Fruit fly (Drosophila melanogaster): ENCODE data around the gene neur.

neur gene

dm6 chr3R:9053021-9053420, 13.8 kb upstream of the neur start:
- TF ChIP-seq dsf (GFP tag; optimal IDR thresholded peaks at IDR 0.05; ENCODE audit: borderline replicate concordance) (no peak), Dif (GFP tag; optimal IDR thresholded peaks at IDR 0.05; ENCODE audit: partially characterized antibody) (peak; percentile 95), brk (GFP tag; optimal IDR thresholded peaks at IDR 0.05) (no peak), lola (GFP tag; optimal IDR thresholded peaks at IDR 0.05) (no peak), Hr83 (GFP tag; optimal IDR thresholded peaks at IDR 0.05; ENCODE audit: poor library complexity, severe bottlenecking) (peak; percentile 85), Hnf4 (GFP tag; optimal IDR thresholded peaks at IDR 0.05) (peak; percentile 67), dmrt93B (GFP tag; optimal IDR thresholded peaks at IDR 0.05) (no peak), psq (GFP tag; optimal IDR thresholded peaks at IDR 0.05) (peak; percentile 69), OdsH (GFP tag; optimal IDR thresholded peaks at IDR 0.05) (peak; percentile 65), Sp1 (GFP tag; optimal IDR thresholded peaks at IDR 0.05) (peak; percentile 72), Hr78 (GFP tag; optimal IDR thresholded peaks at IDR 0.05) (no peak), Mio (GFP tag; optimal IDR thresholded peaks at IDR 0.05) (no peak), sv (GFP tag; optimal IDR thresholded peaks at IDR 0.05) (peak; percentile 37), Rel (GFP tag; optimal IDR thresholded peaks at IDR 0.05) (no peak), Rel (tag; optimal IDR thresholded peaks at IDR 0.05) (no peak), dl (GFP tag; optimal IDR thresholded peaks at IDR 0.05; ENCODE audit: insufficient read depth in 1 of 2, partially characterized antibody in 2 of 2) (peak; percentile 53 to 90), fru (GFP tag; optimal IDR thresholded peaks at IDR 0.05) (peak; percentile 87), CrebA (GFP tag; optimal IDR thresholded peaks at IDR 0.05; ENCODE audit: borderline replicate concordance) (no peak), woc (GFP tag; optimal IDR thresholded peaks at IDR 0.05) (peak; percentile 71), rgr (GFP tag; optimal IDR thresholded peaks at IDR 0.05) (peak; percentile 79), Myc (optimal IDR thresholded peaks at IDR 0.05) (peak; percentile 59), Dfd (GFP tag; optimal IDR thresholded peaks at IDR 0.05) (no peak), HLH106 (tag; optimal IDR thresholded peaks at IDR 0.05) (peak; percentile 56), h (GFP tag; optimal IDR thresholded peaks at IDR 0.05) (peak; percentile 96), CG32264 (GFP tag; optimal IDR thresholded peaks at IDR 0.05) (no peak), foxo (GFP tag; optimal IDR thresholded peaks at IDR 0.05) (peak; percentile 10 to 77), Jra (GFP tag; optimal IDR thresholded peaks at IDR 0.05) (peak; percentile 82), jim (GFP tag; optimal IDR thresholded peaks at IDR 0.05) (peak; percentile 81), usp (GFP tag; optimal IDR thresholded peaks at IDR 0.05) (no peak), br (GFP tag; optimal IDR thresholded peaks at IDR 0.05) (peak; percentile 75), ey (GFP tag; optimal IDR thresholded peaks at IDR 0.05) (peak; percentile 70), tai (GFP tag; optimal IDR thresholded peaks at IDR 0.05) (no peak), CG9705 (GFP tag; optimal IDR thresholded peaks at IDR 0.05) (no peak)

dm6 chr3R:9051937-9052680, 12.8 kb upstream of the neur start, which contains the start of gene Kdm2:
Gene Kdm2 (plus strand): TSS chr3R:9052495.
- TF ChIP-seq Hr83 (GFP tag; optimal IDR thresholded peaks at IDR 0.05; ENCODE audit: poor library complexity, severe bottlenecking) (no peak), brk (GFP tag; optimal IDR thresholded peaks at IDR 0.05) (peak; percentile 14), dl (GFP tag; optimal IDR thresholded peaks at IDR 0.05; ENCODE audit: insufficient read depth in 1 of 2, partially characterized antibody in 2 of 2) (peak in 1 of 2 experiments; percentile 1), Dif (GFP tag; optimal IDR thresholded peaks at IDR 0.05; ENCODE audit: partially characterized antibody) (peak; percentile 62), Mio (GFP tag; optimal IDR thresholded peaks at IDR 0.05) (no peak), tai (GFP tag; optimal IDR thresholded peaks at IDR 0.05) (no peak), pan (optimal IDR thresholded peaks at IDR 0.05) (no peak), HLH106 (tag; optimal IDR thresholded peaks at IDR 0.05) (no peak), h (GFP tag; optimal IDR thresholded peaks at IDR 0.05) (no peak), Jra (GFP tag; optimal IDR thresholded peaks at IDR 0.05) (no peak), GATAd (GFP tag; optimal IDR thresholded peaks at IDR 0.05) (no peak), dsf (GFP tag; optimal IDR thresholded peaks at IDR 0.05; ENCODE audit: borderline replicate concordance) (no peak), rgr (GFP tag; optimal IDR thresholded peaks at IDR 0.05) (peak; percentile 42), sv (GFP tag; optimal IDR thresholded peaks at IDR 0.05) (no peak), fru (GFP tag; optimal IDR thresholded peaks at IDR 0.05) (no peak), Hnf4 (GFP tag; optimal IDR thresholded peaks at IDR 0.05) (peak; percentile 17), Hr78 (GFP tag; optimal IDR thresholded peaks at IDR 0.05) (no peak), Sp1 (GFP tag; optimal IDR thresholded peaks at IDR 0.05) (peak; percentile 38), foxo (GFP tag; optimal IDR thresholded peaks at IDR 0.05) (no peak), CrebA (GFP tag; optimal IDR thresholded peaks at IDR 0.05; ENCODE audit: borderline replicate concordance) (no peak), OdsH (GFP tag; optimal IDR thresholded peaks at IDR 0.05) (no peak), usp (GFP tag; optimal IDR thresholded peaks at IDR 0.05) (no peak), dmrt93B (GFP tag; optimal IDR thresholded peaks at IDR 0.05) (no peak), Abd-B (GFP tag; optimal IDR thresholded peaks at IDR 0.05) (no peak), ey (GFP tag; optimal IDR thresholded peaks at IDR 0.05) (no peak)

Data from whole organism, wandering third instar larva.